Worm (Caenorhabditis elegans) whole organism, L3 larva: ENCODE results near the gene srg-33.

Experiments used
- ama-1 ChIP-seq: fragments of 150-350 bp; optimal IDR thresholded peaks from 2 replicates; lab custom pipeline; 2018
- elt-3 ChIP-seq, 3 experiments: fragments of 150-350 bp in 1 of 3; sonication (generic microtip) in 2 of 3; optimal IDR thresholded peaks; 2 replicates in 2 of 3; 4 replicates in 1 of 3; lab custom pipeline; 2014 to 2017; ENCODE audit warnings: missing biosample characterization in 3 of 3, missing genetic modification characterization in 3 of 3
- fkh-10 ChIP-seq: sonication (generic microtip); optimal IDR thresholded peaks from 2 replicates; lab custom pipeline; 2017; ENCODE audit warnings: missing biosample characterization, missing genetic modification reagents, missing genetic modification characterization
- jun-1 ChIP-seq: fragments of 150-350 bp; optimal IDR thresholded peaks from 2 replicates; lab custom pipeline; 2014; ENCODE audit warnings: missing biosample characterization, missing genetic modification reagents, missing genetic modification characterization
- lin-39 ChIP-seq: fragments of 150-350 bp; optimal IDR thresholded peaks from 2 replicates; lab custom pipeline; 2018; ENCODE audit warnings: missing biosample characterization, missing genetic modification reagents, missing genetic modification characterization
- mdl-1 ChIP-seq: fragments of 150-350 bp; optimal IDR thresholded peaks from 2 replicates; lab custom pipeline; 2014; ENCODE audit warnings: missing biosample characterization, missing genetic modification characterization
- nfya-1 ChIP-seq: sonication (generic microtip); optimal IDR thresholded peaks from 2 replicates; lab custom pipeline; 2017; ENCODE audit warnings: missing genetic modification characterization, mild to moderate bottlenecking, missing compliant biosample characterization, antibody characterized with exemption, moderate library complexity; ENCODE audit not compliant: insufficient read depth
- nhr-12 ChIP-seq: fragments of 150-350 bp; optimal IDR thresholded peaks from 2 replicates; lab custom pipeline; 2014; ENCODE audit warnings: missing biosample characterization, missing genetic modification characterization
- nhr-23 ChIP-seq: fragments of 150-350 bp; optimal IDR thresholded peaks from 2 replicates; lab custom pipeline; 2014; ENCODE audit warnings: missing biosample characterization, missing genetic modification reagents, missing genetic modification characterization
- nhr-237 ChIP-seq: fragments of 150-350 bp; optimal IDR thresholded peaks from 2 replicates; lab custom pipeline; 2014; ENCODE audit warnings: missing biosample characterization, missing genetic modification characterization
- pqm-1 ChIP-seq: fragments of 150-350 bp; optimal IDR thresholded peaks from 2 replicates; lab custom pipeline; 2017; ENCODE audit warnings: missing biosample characterization, missing genetic modification characterization, inconsistent platforms
- snpc-4 ChIP-seq: fragments of 150-350 bp; optimal IDR thresholded peaks from 2 replicates; lab custom pipeline; 2014; ENCODE audit warnings: missing biosample characterization, missing genetic modification characterization
- ztf-4 ChIP-seq: fragments of 150-350 bp; optimal IDR thresholded peaks from 2 replicates; lab custom pipeline; 2014; ENCODE audit warnings: missing biosample characterization, missing genetic modification characterization

DNA sequence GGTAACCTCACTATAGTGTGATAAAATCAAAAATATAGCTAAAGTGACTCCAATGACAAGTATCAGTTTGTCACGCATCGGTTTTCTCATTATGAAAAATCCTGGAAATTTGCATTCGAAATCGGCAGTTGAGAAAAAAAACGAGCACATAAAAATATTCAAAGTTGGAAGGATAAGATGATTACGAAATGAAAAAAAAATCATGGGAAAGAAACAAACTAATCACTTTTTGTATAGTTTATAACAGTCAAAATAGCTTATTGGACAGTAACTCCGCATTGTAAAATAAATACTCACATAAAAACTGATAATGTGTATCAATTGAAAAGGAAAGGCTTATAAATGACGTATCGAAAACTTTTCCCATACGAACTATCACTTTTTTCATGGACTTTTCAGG, 49.1 kb upstream of the srg-33 start, which contains the start of gene C16D9.4:
- TF ChIP-seq nfya-1 (tag; lab: Kevin White, UChicago) (no peak), lin-39 (tag; lab: Kevin White, UChicago) (no peak), snpc-4 (tag; lab: Kevin White, UChicago) (no peak), jun-1 (tag; lab: Kevin White, UChicago) (no peak), pqm-1 (tag; lab: Kevin White, UChicago) (no peak), elt-3 (tag; optimal IDR thresholded peaks at IDR 0.05; lab: Kevin White, UChicago) (no peak), nhr-12 (no peak), fkh-10 (no peak), mdl-1 (tag; lab: Kevin White, UChicago) (no peak), ztf-4 (tag; lab: Kevin White, UChicago) (no peak), ama-1 (lab: Kevin White, UChicago) (no peak), nhr-23 (tag; lab: Kevin White, UChicago) (no peak), nhr-237 (no peak)
